Worm (Caenorhabditis elegans) whole organism, midembryonic: ENCODE measurements around the gene nlp-76.

Source experiments
- T22C8.4 ChIP-seq: fragments of 200-800 bp; sonication (Bioruptor generic); IDR thresholded peaks from 2 replicates; pipeline ENCODE4 v1.3.6; 2022; ENCODE audit warnings: missing genetic modification characterization, missing compliant biosample characterization
- cog-1 ChIP-seq: sonication (generic microtip); optimal IDR thresholded peaks from 2 replicates; lab custom pipeline; 2016; ENCODE audit warnings: missing genetic modification characterization, missing compliant biosample characterization
- flt-1 ChIP-seq: fragments of 200-800 bp; sonication (Bioruptor generic); IDR thresholded peaks from 2 replicates; pipeline ENCODE4 v1.3.6; 2022; ENCODE audit warnings: missing genetic modification characterization, missing compliant biosample characterization
- klf-2 ChIP-seq: fragments of 200-800 bp; sonication (Bioruptor generic); conservative IDR thresholded peaks from 2 replicates; pipeline ENCODE4 v1.3.6; 2022; ENCODE audit warnings: missing genetic modification reagents, missing genetic modification characterization, missing compliant biosample characterization
- med-1 ChIP-seq: sonication (generic microtip); optimal IDR thresholded peaks from 2 replicates; lab custom pipeline; 2017; ENCODE audit warnings: missing genetic modification characterization, mild to moderate bottlenecking, missing compliant biosample characterization, antibody characterized with exemption, missing genetic modification reagents; ENCODE audit not compliant: insufficient read depth
- ref-1 ChIP-seq: fragments of 200-800 bp; sonication (Bioruptor generic); conservative IDR thresholded peaks from 2 replicates; pipeline ENCODE4 v1.3.6; 2022; ENCODE audit warnings: missing genetic modification reagents, missing genetic modification characterization, missing compliant biosample characterization
- tab-1 ChIP-seq: fragments of 200-800 bp; sonication (Bioruptor generic); IDR thresholded peaks from 2 replicates; pipeline ENCODE4 v1.3.6; 2022; ENCODE audit warnings: missing genetic modification characterization, missing compliant biosample characterization
- ztf-23 ChIP-seq: fragments of 200-800 bp; sonication (Bioruptor generic); IDR thresholded peaks from 2 replicates; pipeline ENCODE4 v1.3.6; 2022; ENCODE audit warnings: missing genetic modification reagents, missing genetic modification characterization, missing compliant biosample characterization
- ztf-29 ChIP-seq: fragments of 200-800 bp; sonication (Bioruptor generic); IDR thresholded peaks from 2 replicates; pipeline ENCODE4 v1.3.6; 2022; ENCODE audit warnings: missing genetic modification reagents, missing genetic modification characterization, missing compliant biosample characterization

Gene nlp-76

DNA sequence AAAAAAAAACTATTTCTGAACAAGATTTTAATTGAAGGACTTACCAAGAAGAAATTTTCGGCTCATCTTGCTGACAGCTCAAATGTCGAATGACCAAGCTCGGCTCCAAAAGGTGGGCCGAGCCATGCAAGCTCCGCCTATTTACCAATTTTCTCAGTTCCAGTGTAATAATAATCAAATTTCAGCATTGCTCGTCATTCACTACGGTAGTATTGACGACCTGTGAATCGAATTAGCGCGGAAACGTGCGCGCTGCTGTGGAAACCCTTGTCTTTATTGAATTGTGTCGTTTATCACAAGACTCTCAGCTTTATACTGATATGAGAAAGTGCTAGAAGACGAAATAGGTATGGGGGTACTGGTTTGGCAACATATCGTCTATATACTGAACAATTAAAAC, at the start of gene nlp-76:
TSS of gene nlp-76 (minus strand) at position 367 of the 400 bp plus-strand sequence.
- TF ChIP-seq klf-2 (GFP tag; lab: Robert Waterston, UW) (no peak), flt-1 (GFP tag; lab: Robert Waterston, UW) (no peak), ztf-23 (GFP tag; lab: Robert Waterston, UW) (no peak), cog-1 (tag; lab: Kevin White, UChicago) (no peak), tab-1 (GFP tag; lab: Robert Waterston, UW) (no peak), T22C8.4 (GFP tag; lab: Robert Waterston, UW) (no peak), ref-1 (GFP tag; lab: Robert Waterston, UW) (no peak), ztf-29 (GFP tag; lab: Robert Waterston, UW) (no peak), med-1 (GFP tag; lab: Kevin White, UChicago) (no peak)

DNA sequence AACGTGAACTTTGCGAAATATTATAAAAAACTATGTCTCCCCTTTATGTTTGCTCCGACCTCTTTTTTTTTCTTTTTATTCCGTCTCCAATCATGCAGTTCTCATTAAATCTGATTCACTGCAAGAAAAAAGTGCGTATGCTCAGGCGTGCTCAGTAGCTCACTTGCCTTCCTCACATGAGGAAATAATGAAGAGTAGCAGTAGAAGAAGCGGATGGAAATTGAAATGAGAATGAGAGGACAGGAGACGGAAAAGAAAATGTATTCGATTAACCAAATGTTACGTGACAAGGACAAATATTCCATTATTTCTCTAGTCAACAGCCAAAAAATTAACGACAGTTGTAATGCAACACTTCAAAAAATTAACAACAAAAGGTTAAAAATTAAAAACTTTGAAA, 49.3 kb upstream of the nlp-76 start:
- no peak for TF ChIP-seq klf-2 (GFP tag; lab: Robert Waterston, UW)
- no peak for TF ChIP-seq flt-1 (GFP tag; lab: Robert Waterston, UW)
- no peak for TF ChIP-seq cog-1 (tag; lab: Kevin White, UChicago)
- TF ChIP-seq ztf-23 (GFP tag; lab: Robert Waterston, UW), result no peak
- no peak for TF ChIP-seq tab-1 (GFP tag; lab: Robert Waterston, UW)
- no peak for TF ChIP-seq med-1 (GFP tag; lab: Kevin White, UChicago)
- TF ChIP-seq ref-1 (GFP tag; lab: Robert Waterston, UW), result no peak
- no peak for TF ChIP-seq T22C8.4 (GFP tag; lab: Robert Waterston, UW)
- TF ChIP-seq ztf-29 (GFP tag; lab: Robert Waterston, UW), result no peak

DNA sequence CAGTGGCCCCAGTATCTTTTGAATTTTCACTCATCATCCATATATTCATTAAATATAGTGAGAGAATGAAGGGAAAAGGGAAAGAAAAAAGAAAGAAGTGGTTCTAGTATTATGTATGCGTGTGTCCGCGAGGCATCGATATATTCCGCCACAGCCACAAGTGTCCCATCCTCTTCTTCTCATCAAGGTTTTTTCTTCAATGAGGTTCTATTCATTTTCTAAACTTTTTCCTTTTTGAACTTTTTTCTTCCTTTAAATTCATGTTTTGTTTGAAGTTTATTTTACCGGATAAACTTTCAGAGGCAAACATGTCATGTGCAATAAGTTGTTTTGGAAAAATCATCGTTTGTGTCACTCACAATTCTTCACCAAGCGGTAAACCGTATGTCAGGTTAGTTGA, 48.6 kb upstream of the nlp-76 start, which contains the start of gene rgs-2:
TSS of gene rgs-2 (plus strand) at position 301 of the 400 bp plus-strand sequence.
- TF ChIP-seq ztf-29 (GFP tag; lab: Robert Waterston, UW), result no peak
- no peak for TF ChIP-seq med-1 (GFP tag; lab: Kevin White, UChicago)
- no peak for TF ChIP-seq T22C8.4 (GFP tag; lab: Robert Waterston, UW)
- TF ChIP-seq ztf-23 (GFP tag; lab: Robert Waterston, UW), result no peak
- TF ChIP-seq cog-1 (tag; lab: Kevin White, UChicago), result no peak
- no peak for TF ChIP-seq klf-2 (GFP tag; lab: Robert Waterston, UW)
- TF ChIP-seq tab-1 (GFP tag; lab: Robert Waterston, UW), result no peak
- no peak for TF ChIP-seq flt-1 (GFP tag; lab: Robert Waterston, UW)
- TF ChIP-seq ref-1 (GFP tag; lab: Robert Waterston, UW), result no peak

DNA sequence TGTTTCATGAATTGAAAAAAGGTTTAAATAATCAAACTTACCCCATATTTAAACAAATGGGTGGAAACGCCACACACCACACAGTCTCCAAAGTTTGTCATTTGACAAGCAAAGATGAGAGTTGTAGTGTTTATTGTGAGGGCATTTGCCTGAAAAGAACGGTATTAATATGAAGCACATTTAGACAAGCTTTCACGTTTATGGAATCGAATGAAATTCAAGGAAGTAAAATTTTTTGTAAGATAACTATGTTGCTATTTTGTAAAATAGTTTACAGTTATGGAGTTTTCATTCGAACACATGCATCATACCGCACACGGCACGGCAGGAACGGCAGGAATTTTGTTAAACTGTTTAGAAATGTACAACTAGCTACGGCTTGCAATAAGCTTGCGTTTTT, 41.0 kb upstream of the nlp-76 start, which contains the start of gene nhr-272:
TSS of gene nhr-272 (minus strand) at position 101 of the 400 bp plus-strand sequence.
- TF ChIP-seq cog-1 (tag; lab: Kevin White, UChicago) (no peak), ref-1 (GFP tag; lab: Robert Waterston, UW) (no peak), klf-2 (GFP tag; lab: Robert Waterston, UW) (no peak), med-1 (GFP tag; lab: Kevin White, UChicago) (no peak), flt-1 (GFP tag; lab: Robert Waterston, UW) (no peak), T22C8.4 (GFP tag; lab: Robert Waterston, UW) (no peak), tab-1 (GFP tag; lab: Robert Waterston, UW) (no peak), ztf-23 (GFP tag; lab: Robert Waterston, UW) (no peak), ztf-29 (GFP tag; lab: Robert Waterston, UW) (no peak)

DNA sequence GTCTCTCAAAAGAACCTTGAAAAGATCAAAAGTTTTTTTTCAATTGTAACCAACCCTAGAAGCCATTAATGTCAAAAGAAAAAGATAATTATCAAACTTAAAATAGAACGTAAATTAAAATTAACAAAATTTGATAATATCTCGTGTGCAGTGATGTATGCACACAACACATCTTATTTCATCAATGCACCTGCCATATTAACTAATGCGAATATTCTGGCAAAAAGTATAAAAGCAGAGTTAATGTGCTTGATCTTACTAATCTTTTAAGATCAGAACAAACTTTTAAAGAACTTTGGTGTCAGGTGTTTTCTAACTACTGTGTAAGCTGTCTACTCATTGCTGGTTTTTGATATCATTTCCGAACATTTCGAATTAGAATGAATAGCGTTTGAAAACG, 39.0 kb upstream of the nlp-76 start:
- TF ChIP-seq flt-1 (GFP tag; lab: Robert Waterston, UW) (no peak), tab-1 (GFP tag; lab: Robert Waterston, UW) (no peak), cog-1 (tag; lab: Kevin White, UChicago) (no peak), ztf-23 (GFP tag; lab: Robert Waterston, UW) (no peak), ref-1 (GFP tag; lab: Robert Waterston, UW) (no peak), klf-2 (GFP tag; lab: Robert Waterston, UW) (no peak), T22C8.4 (GFP tag; lab: Robert Waterston, UW) (no peak), ztf-29 (GFP tag; lab: Robert Waterston, UW) (no peak), med-1 (GFP tag; lab: Kevin White, UChicago) (no peak)

DNA sequence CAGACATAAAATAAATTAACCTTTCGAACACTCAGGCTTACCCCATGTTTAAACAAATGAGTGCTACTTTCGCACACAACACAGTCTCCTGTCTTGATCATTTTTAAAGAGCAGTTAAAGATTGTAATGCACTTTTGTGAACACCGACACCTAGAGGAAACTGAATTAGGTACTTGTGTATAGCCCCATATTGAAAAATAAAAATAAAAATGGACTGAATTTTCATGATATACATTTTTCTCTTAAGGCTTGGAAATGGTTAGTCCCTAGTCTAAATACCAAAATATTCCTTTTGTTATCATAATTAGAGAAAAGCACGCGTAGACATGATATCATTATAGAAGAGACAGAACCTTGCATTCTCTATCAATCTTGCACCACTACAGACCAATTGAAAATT, 38.3 kb upstream of the nlp-76 start, which contains the start of gene nhr-214:
TSS of gene nhr-214 (minus strand) at position 101 of the 400 bp plus-strand sequence.
- TF ChIP-seq klf-2 (GFP tag; lab: Robert Waterston, UW) (no peak), flt-1 (GFP tag; lab: Robert Waterston, UW) (no peak), ref-1 (GFP tag; lab: Robert Waterston, UW) (no peak), ztf-29 (GFP tag; lab: Robert Waterston, UW) (no peak), ztf-23 (GFP tag; lab: Robert Waterston, UW) (no peak), tab-1 (GFP tag; lab: Robert Waterston, UW) (no peak), T22C8.4 (GFP tag; lab: Robert Waterston, UW) (no peak), med-1 (GFP tag; lab: Kevin White, UChicago) (no peak), cog-1 (tag; lab: Kevin White, UChicago) (no peak)

DNA sequence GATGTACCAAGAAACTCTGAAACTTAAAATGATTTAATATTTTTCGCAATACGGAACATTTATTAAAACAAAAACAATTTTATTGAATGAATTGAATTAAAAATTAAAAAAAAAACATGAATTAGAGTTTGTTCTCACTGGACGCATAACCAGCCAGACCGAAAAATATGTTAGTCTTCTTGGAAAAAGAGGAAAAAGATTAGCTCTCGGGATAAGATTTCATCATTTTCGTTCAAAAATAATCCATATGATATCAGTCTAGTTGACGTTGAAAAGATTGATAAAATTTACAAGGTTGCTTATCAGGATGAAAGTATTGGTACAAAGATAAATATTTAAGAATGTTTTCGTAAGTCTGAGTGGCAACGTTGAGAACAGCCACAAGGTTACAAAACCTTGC, 36.8 kb upstream of the nlp-76 start, which contains the start of gene nhr-26:
TSS of gene nhr-26 (minus strand) at position 10 of the 400 bp plus-strand sequence.
- TF ChIP-seq ref-1 (GFP tag; lab: Robert Waterston, UW) (no peak), flt-1 (GFP tag; lab: Robert Waterston, UW) (no peak), ztf-29 (GFP tag; lab: Robert Waterston, UW) (no peak), cog-1 (tag; lab: Kevin White, UChicago) (no peak), T22C8.4 (GFP tag; lab: Robert Waterston, UW) (no peak), ztf-23 (GFP tag; lab: Robert Waterston, UW) (no peak), med-1 (GFP tag; lab: Kevin White, UChicago) (no peak)

DNA sequence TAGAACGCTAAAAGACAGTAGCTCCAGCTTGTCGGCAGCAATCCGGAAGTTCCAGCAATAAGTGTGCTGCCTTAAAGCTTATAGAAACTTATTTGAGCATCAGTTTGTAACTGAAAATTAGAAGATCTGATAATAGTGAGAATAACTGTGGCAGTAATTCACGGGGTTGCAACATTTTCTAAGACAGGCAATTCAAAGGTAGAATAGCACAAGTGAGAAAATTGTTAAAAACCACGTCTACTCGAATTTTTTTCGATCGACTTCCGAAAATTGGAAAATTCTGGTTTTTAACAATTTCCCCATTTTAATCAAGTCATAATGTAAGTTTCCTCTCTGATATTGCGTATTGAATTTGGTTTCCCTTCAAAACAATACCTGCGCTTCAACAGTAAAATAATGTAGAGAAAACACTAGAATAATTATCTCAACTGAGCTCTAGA, 29.5 kb upstream of the nlp-76 start:
- TF ChIP-seq T22C8.4 (GFP tag; lab: Robert Waterston, UW) (no peak), ztf-23 (GFP tag; lab: Robert Waterston, UW) (peak; percentile 73; the same call in 1 of the 2 replicates), flt-1 (GFP tag; lab: Robert Waterston, UW) (peak; percentile 65)
